Worm (Caenorhabditis elegans) whole organism, L4/young adult: ENCODE data around the gene gpc-1.

Experiments used
- W03F9.2 ChIP-seq: fragments of 150-350 bp; optimal IDR thresholded peaks from 2 replicates; lab custom pipeline; 2014; ENCODE audit warnings: missing biosample characterization, missing genetic modification characterization
- dao-5 ChIP-seq: sonication (generic microtip); optimal IDR thresholded peaks from 2 replicates; lab custom pipeline; 2016; ENCODE audit warnings: missing genotype, missing genetic modification characterization, moderate library complexity, missing compliant biosample characterization
- him-1 ChIP-seq: sonication (generic microtip); optimal IDR thresholded peaks from 2 replicates; lab custom pipeline; 2016; ENCODE audit warnings: missing genotype, missing genetic modification reagents, missing genetic modification characterization, missing compliant biosample characterization

gpc-1 gene

ce11 chrX:12834848-12835247 is 49.9 kb downstream of the gpc-1 start:
- TF ChIP-seq dao-5 (tag; lab: Kevin White, UChicago) = no peak
- TF ChIP-seq W03F9.2 (tag; lab: Kevin White, UChicago) = no peak
- no peak for TF ChIP-seq him-1
